Fruit fly (Drosophila melanogaster): ENCODE data around the gene nis.

The nis gene

DNA sequence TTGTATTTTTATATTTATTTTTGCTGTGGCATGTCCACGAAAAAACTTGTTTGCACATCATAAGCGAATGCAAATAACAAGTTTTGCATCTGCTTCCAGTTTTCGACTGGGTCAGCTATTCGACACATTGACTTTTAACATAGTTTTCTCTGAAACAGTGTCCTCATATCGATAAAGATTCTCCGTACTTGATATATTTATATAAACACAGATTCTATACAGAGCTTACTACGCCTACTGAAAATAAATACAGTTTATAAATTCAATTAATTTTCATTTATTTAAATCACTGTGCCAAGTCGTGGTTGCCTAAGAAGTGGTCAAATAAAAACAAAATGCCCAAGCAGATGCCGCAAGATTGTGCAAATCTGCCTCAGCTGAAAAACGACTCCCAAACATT lies 51.7 kb downstream of the nis start:
- TF ChIP-seq Drgx (GFP tag; IDR thresholded peaks at IDR 0.05) (peak; percentile 46; the same call in 1 of the 2 replicates), aop (GFP tag; IDR thresholded peaks at IDR 0.05) (no peak)
